Fruit fly (Drosophila melanogaster) whole organism: ENCODE results near the gene Cpr97Ea.

Experiments
- CG8478 ChIP-seq: fragments of >200 bp; optimal IDR thresholded peaks from 2 replicates; lab custom pipeline; 2018; ENCODE audit warnings: inconsistent platforms
- Dll ChIP-seq: fragments of >200 bp; optimal IDR thresholded peaks from 2 replicates; lab custom pipeline; 2017
- EcR ChIP-seq, 2 experiments: fragments of >200 bp; optimal IDR thresholded peaks; 2 replicates each; lab custom pipeline; 2017; ENCODE audit warnings: missing biosample characterization in 2 of 2, missing genetic modification characterization in 2 of 2, missing genetic modification reagents in 2 of 2
- pan ChIP-seq: fragments of >200 bp; optimal IDR thresholded peaks from 2 replicates; lab custom pipeline; 2017
- psq ChIP-seq: fragments of >200 bp; optimal IDR thresholded peaks from 2 replicates; lab custom pipeline; 2017
- usp ChIP-seq: fragments of >200 bp; optimal IDR thresholded peaks from 2 replicates; lab custom pipeline; 2017; ENCODE audit warnings: missing biosample characterization, missing genetic modification characterization, mixed read lengths

DNA sequence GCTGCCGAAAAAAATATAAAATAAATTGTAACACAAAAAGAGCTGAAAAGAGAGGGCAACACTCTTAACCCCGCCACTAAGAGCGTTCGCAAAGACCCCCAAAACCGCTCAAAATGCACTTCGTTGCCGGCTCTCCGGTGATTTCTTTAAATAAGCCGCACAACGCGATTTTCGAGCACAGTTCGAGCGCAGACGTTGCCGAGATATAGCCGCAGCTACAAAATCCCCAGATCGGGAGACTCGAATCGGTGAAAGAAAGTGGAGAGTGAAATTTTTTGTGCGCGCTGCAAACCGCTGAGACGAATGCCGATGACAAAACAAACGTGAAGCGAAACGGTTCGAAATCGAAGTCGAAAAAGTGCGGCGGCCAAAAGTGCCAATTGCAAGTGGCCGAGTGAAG, 11.9 kb downstream of the Cpr97Ea start, which contains the start of gene CG14257:
- no peak for TF ChIP-seq Dll
- TF ChIP-seq CG8478 (lab: Kevin White, UChicago): no peak
- no peak for TF ChIP-seq pan (lab: Kevin White, UChicago)
- no peak for TF ChIP-seq usp (GFP tag; lab: Kevin White, UChicago)
- TF ChIP-seq EcR (GFP tag; optimal IDR thresholded peaks at IDR 0.05; lab: Kevin White, UChicago): no peak
- no peak for TF ChIP-seq psq
